Worm (Caenorhabditis elegans) whole organism, late embryonic: ENCODE data around the gene B0334.5.

Source experiments
- F13H6.1 ChIP-seq: sonication (generic microtip); optimal IDR thresholded peaks from 2 replicates; lab custom pipeline; 2016; ENCODE audit warnings: missing genetic modification characterization, missing compliant biosample characterization
- ahr-1 ChIP-seq: sonication (generic microtip); optimal IDR thresholded peaks from 2 replicates; lab custom pipeline; 2016; ENCODE audit warnings: missing genetic modification characterization, missing compliant biosample characterization
- ama-1 ChIP-seq: fragments of 150-350 bp; optimal IDR thresholded peaks from 2 replicates; lab custom pipeline; 2014
- elt-4 ChIP-seq: sonication (generic microtip); optimal IDR thresholded peaks from 2 replicates; lab custom pipeline; 2016; ENCODE audit warnings: missing genetic modification characterization, missing compliant biosample characterization
- ets-4 ChIP-seq: sonication (generic microtip); optimal IDR thresholded peaks from 2 replicates; lab custom pipeline; 2016; ENCODE audit warnings: missing genetic modification characterization, missing compliant biosample characterization
- gmeb-2 ChIP-seq: sonication (generic microtip); optimal IDR thresholded peaks from 2 replicates; lab custom pipeline; 2016; ENCODE audit warnings: missing genetic modification characterization, inconsistent platforms, missing compliant biosample characterization
- hlh-13 ChIP-seq: fragments of 200-800 bp; sonication (Bioruptor generic); optimal IDR thresholded peaks from 2 replicates; lab custom pipeline; 2018; ENCODE audit warnings: mild to moderate bottlenecking, missing genetic modification characterization, missing compliant biosample characterization
- hlh-30 ChIP-seq: sonication (generic microtip); optimal IDR thresholded peaks from 2 replicates; lab custom pipeline; 2017; ENCODE audit warnings: antibody characterized with exemption, missing genetic modification characterization, missing compliant biosample characterization; ENCODE audit not compliant: insufficient read depth
- lin-11 ChIP-seq: fragments of 200-800 bp; sonication (Bioruptor generic); optimal IDR thresholded peaks from 2 replicates; lab custom pipeline; 2018; ENCODE audit warnings: mild to moderate bottlenecking, missing genetic modification characterization, missing compliant biosample characterization
- nfya-1 ChIP-seq: sonication (generic microtip); optimal IDR thresholded peaks from 2 replicates; lab custom pipeline; 2017; ENCODE audit warnings: missing genetic modification characterization, mild to moderate bottlenecking, missing compliant biosample characterization, antibody characterized with exemption, moderate library complexity
- nhr-11 ChIP-seq: fragments of 150-350 bp; optimal IDR thresholded peaks from 2 replicates; lab custom pipeline; 2014; ENCODE audit warnings: missing biosample characterization, missing genetic modification characterization
- pha-4 ChIP-seq: fragments of 150-350 bp; optimal IDR thresholded peaks from 2 replicates; lab custom pipeline; 2018; ENCODE audit warnings: missing biosample characterization, missing genetic modification reagents, missing genetic modification characterization
- sox-4 ChIP-seq: sonication (generic microtip); optimal IDR thresholded peaks from 2 replicates; lab custom pipeline; 2017; ENCODE audit warnings: mild to moderate bottlenecking, missing genetic modification characterization, inconsistent platforms, missing compliant biosample characterization

DNA sequence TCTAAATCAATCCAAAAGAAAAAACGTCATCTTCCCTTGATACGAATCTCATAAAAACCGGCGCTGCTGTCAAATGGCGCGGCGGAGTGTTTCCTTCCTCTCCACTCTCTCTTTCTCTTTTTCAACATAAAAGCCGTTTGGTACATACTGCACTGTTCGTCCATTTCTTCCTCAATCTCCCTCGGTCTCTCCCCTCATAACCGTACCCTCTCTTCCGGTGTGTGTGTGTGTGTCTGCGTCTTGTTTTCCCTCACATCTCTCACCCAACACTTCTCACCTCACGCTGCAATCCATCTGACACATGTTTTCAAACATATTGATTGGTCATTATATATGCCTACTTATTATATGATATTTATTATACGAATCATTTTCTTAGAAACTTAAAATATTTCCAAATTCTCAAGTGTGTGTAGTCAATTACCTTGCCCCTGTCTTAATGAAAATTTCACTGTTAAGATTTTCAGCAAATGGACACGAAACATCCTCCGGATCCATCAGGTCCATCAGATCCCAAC lies 33.0 kb upstream of the B0334.5 start, which contains the start of the genes aars-1 and rga-1:
- TF ChIP-seq pha-4 (no peak), sox-4 (tag; lab: Kevin White, UChicago) (no peak), ama-1 (lab: Kevin White, UChicago) (no peak), elt-4 (tag; lab: Kevin White, UChicago) (no peak), ahr-1 (tag; lab: Kevin White, UChicago) (no peak), nhr-11 (tag; lab: Kevin White, UChicago) (no peak), lin-11 (tag; lab: Kevin White, UChicago) (no peak), F13H6.1 (no peak), hlh-13 (GFP tag; lab: Kevin White, UChicago) (no peak), gmeb-2 (no peak), ets-4 (tag; lab: Kevin White, UChicago) (no peak), hlh-30 (peak; percentile 51), nfya-1 (tag; lab: Kevin White, UChicago) (peak; percentile 67)
